Fruit fly (Drosophila melanogaster) whole organism, embryonic: ENCODE results near the gene htk.
A peak's percentile ranks its signal among the peaks of the same experiment; 100 is the strongest.

Experiments
- ATbp ChIP-seq: fragments of 200-800 bp; sonication (Bioruptor generic); optimal IDR thresholded peaks from 2 replicates; lab custom pipeline; 2017; ENCODE audit warnings: missing biosample characterization, mild to moderate bottlenecking, missing genetic modification characterization, missing genetic modification reagents
- Asciz ChIP-seq: fragments of 200-800 bp; sonication (Bioruptor generic); optimal IDR thresholded peaks from 2 replicates; lab custom pipeline; 2017; ENCODE audit warnings: missing biosample characterization, mild to moderate bottlenecking, missing genetic modification characterization, missing genetic modification reagents
- Awh ChIP-seq: fragments of 200-800 bp; sonication (Bioruptor generic); IDR thresholded peaks from 2 replicates; pipeline ENCODE4, ENCODE4 v1.3.6; 2022; ENCODE audit warnings: missing biosample characterization, missing genetic modification characterization
- B-H2 ChIP-seq: fragments of 200-800 bp; sonication (Bioruptor generic); optimal IDR thresholded peaks from 2 replicates; lab custom pipeline; 2018; ENCODE audit warnings: missing biosample characterization, mild to moderate bottlenecking, missing genetic modification characterization
- CG10274 ChIP-seq: fragments of 200-800 bp; sonication (Bioruptor generic); optimal IDR thresholded peaks from 3 replicates; lab custom pipeline; 2017; ENCODE audit warnings: missing biosample characterization, mild to moderate bottlenecking, missing genetic modification characterization
- CG10366 ChIP-seq: fragments of 200-800 bp; sonication (Bioruptor generic); IDR thresholded peaks from 2 replicates; pipeline ENCODE4 v1.3.6; 2022; ENCODE audit warnings: missing biosample characterization, missing genetic modification characterization
- CG10431 ChIP-seq: fragments of 200-800 bp; sonication (Bioruptor generic); optimal IDR thresholded peaks from 3 replicates; lab custom pipeline; 2018; ENCODE audit warnings: missing biosample characterization, mild to moderate bottlenecking, missing genetic modification characterization
- CG11093 ChIP-seq: fragments of 200-800 bp; sonication (Bioruptor generic); IDR thresholded peaks from 3 replicates; pipeline ENCODE4 v1.3.6; 2022; ENCODE audit warnings: missing biosample characterization, missing genetic modification characterization
- CG11398 ChIP-seq: fragments of 200-800 bp; sonication (Bioruptor generic); optimal IDR thresholded peaks from 2 replicates; lab custom pipeline; 2016; ENCODE audit warnings: missing biosample characterization, missing genetic modification characterization
- CG12155 ChIP-seq: fragments of 200-800 bp; sonication (Bioruptor generic); optimal IDR thresholded peaks from 3 replicates; lab custom pipeline; 2016; ENCODE audit warnings: missing biosample characterization, missing genetic modification characterization
- CG12659 ChIP-seq: fragments of 200-800 bp; sonication (Bioruptor generic); optimal IDR thresholded peaks from 3 replicates; lab custom pipeline; 2017; ENCODE audit warnings: mild to moderate bottlenecking, missing biosample characterization, missing genetic modification reagents, missing genetic modification characterization
- CG13123 ChIP-seq: fragments of 200-800 bp; sonication (Bioruptor generic); optimal IDR thresholded peaks from 2 replicates; lab custom pipeline; 2016; ENCODE audit warnings: missing biosample characterization, missing genetic modification characterization
- CG13624 ChIP-seq: fragments of 200-800 bp; sonication (Bioruptor generic); optimal IDR thresholded peaks from 2 replicates; lab custom pipeline; 2016; ENCODE audit warnings: missing biosample characterization, missing genetic modification characterization
- CG14441 ChIP-seq: fragments of 200-800 bp; sonication (Bioruptor generic); IDR thresholded peaks from 2 replicates; pipeline ENCODE4 v1.3.6; 2022; ENCODE audit warnings: missing biosample characterization, missing genetic modification characterization
- CG15011 ChIP-seq: fragments of 200-800 bp; sonication (Bioruptor generic); optimal IDR thresholded peaks from 3 replicates; lab custom pipeline; 2018; ENCODE audit warnings: missing biosample characterization, mild to moderate bottlenecking, missing genetic modification characterization
- CG1792 ChIP-seq: fragments of 200-800 bp; sonication (Bioruptor generic); optimal IDR thresholded peaks from 2 replicates; lab custom pipeline; 2016; ENCODE audit warnings: missing biosample characterization, missing genetic modification characterization
- CG2712 ChIP-seq: fragments of 200-800 bp; optimal IDR thresholded peaks from 3 replicates; lab custom pipeline; 2019; ENCODE audit warnings: missing biosample characterization, mild to moderate bottlenecking, missing genetic modification characterization, moderate library complexity
- CG4282 ChIP-seq: fragments of 200-800 bp; sonication (Bioruptor generic); optimal IDR thresholded peaks from 2 replicates; lab custom pipeline; 2016; ENCODE audit warnings: missing biosample characterization, missing genetic modification characterization
- CG7372 ChIP-seq: fragments of 200-800 bp; sonication (Bioruptor generic); IDR thresholded peaks from 2 replicates; pipeline ENCODE4 v1.3.6; 2022; ENCODE audit warnings: missing biosample characterization, missing genetic modification characterization
- CG8944 ChIP-seq: fragments of 200-800 bp; sonication (Bioruptor generic); optimal IDR thresholded peaks from 3 replicates; lab custom pipeline; 2016; ENCODE audit warnings: missing biosample characterization, missing genetic modification characterization
- Camta ChIP-seq: fragments of 200-800 bp; sonication (Bioruptor generic); optimal IDR thresholded peaks from 2 replicates; lab custom pipeline; 2016; ENCODE audit warnings: missing biosample characterization, missing genetic modification characterization
- Dad ChIP-seq: fragments of 200-800 bp; sonication (Bioruptor generic); optimal IDR thresholded peaks from 3 replicates; lab custom pipeline; 2016; ENCODE audit warnings: missing biosample characterization, missing genetic modification characterization
- E2f2 ChIP-seq: fragments of 200-800 bp; sonication (Bioruptor generic); IDR thresholded peaks from 2 replicates; pipeline ENCODE4 v1.3.6; 2022; ENCODE audit warnings: missing biosample characterization, missing genetic modification characterization
- Fer2 ChIP-seq: fragments of 200-800 bp; sonication (Bioruptor generic); optimal IDR thresholded peaks from 2 replicates; lab custom pipeline; 2018; ENCODE audit warnings: missing biosample characterization, mild to moderate bottlenecking, missing genetic modification characterization, moderate library complexity
- Gug ChIP-seq: fragments of 200-800 bp; sonication (Bioruptor generic); IDR thresholded peaks from 4 replicates; pipeline ENCODE4 v1.3.6; 2022; ENCODE audit warnings: missing biosample characterization, missing genetic modification characterization
- HLH54F ChIP-seq: fragments of 200-800 bp; sonication (Bioruptor generic); optimal IDR thresholded peaks from 3 replicates; lab custom pipeline; 2016; ENCODE audit warnings: missing biosample characterization, missing genetic modification characterization
- HLHmδ ChIP-seq: fragments of 200-800 bp; sonication (Bioruptor generic); optimal IDR thresholded peaks from 2 replicates; lab custom pipeline; 2018; ENCODE audit warnings: missing biosample characterization, mild to moderate bottlenecking, missing genetic modification characterization, moderate library complexity
- Hr39 ChIP-seq: fragments of >200 bp; optimal IDR thresholded peaks from 2 replicates; lab custom pipeline; 2017
- Jarid2 ChIP-seq: fragments of 200-800 bp; sonication (Bioruptor generic); optimal IDR thresholded peaks from 3 replicates; lab custom pipeline; 2017; ENCODE audit warnings: mild to moderate bottlenecking, missing biosample characterization, missing genetic modification reagents, missing genetic modification characterization
- Oaz ChIP-seq: fragments of 200-800 bp; sonication (Bioruptor generic); IDR thresholded peaks from 2 replicates; pipeline ENCODE4 v1.3.6; 2022; ENCODE audit warnings: missing biosample characterization, missing genetic modification characterization
- Poxn ChIP-seq: fragments of 200-800 bp; sonication (Bioruptor generic); IDR thresholded peaks from 2 replicates; pipeline ENCODE4 v1.3.6; 2022; ENCODE audit warnings: missing biosample characterization, missing genetic modification characterization
- Sry-δ ChIP-seq: fragments of 200-800 bp; sonication (Bioruptor generic); optimal IDR thresholded peaks from 2 replicates; lab custom pipeline; 2016; ENCODE audit warnings: missing biosample characterization, missing genetic modification characterization
- Ssrp ChIP-seq: fragments of 200-800 bp; sonication (Bioruptor generic); optimal IDR thresholded peaks from 2 replicates; lab custom pipeline; 2018; ENCODE audit warnings: missing biosample characterization, mild to moderate bottlenecking, missing genetic modification characterization, moderate library complexity
- Taf1 ChIP-seq: fragments of 200-800 bp; sonication (Bioruptor generic); IDR thresholded peaks from 2 replicates; pipeline ENCODE4 v1.3.6; 2022; ENCODE audit warnings: missing biosample characterization, missing genetic modification characterization
- bab2 ChIP-seq: fragments of 200-800 bp; sonication (Bioruptor generic); optimal IDR thresholded peaks from 2 replicates; lab custom pipeline; 2016; ENCODE audit warnings: missing biosample characterization, missing genetic modification characterization
- bbx ChIP-seq: fragments of 200-800 bp; sonication (Bioruptor generic); IDR thresholded peaks from 2 replicates; pipeline ENCODE4 v1.3.6; 2022; ENCODE audit warnings: missing biosample characterization, missing genetic modification characterization; ENCODE audit not compliant: partially characterized antibody
- bcd ChIP-seq: fragments of 200-800 bp; sonication (Bioruptor generic); optimal IDR thresholded peaks from 2 replicates; lab custom pipeline; 2017; ENCODE audit warnings: missing biosample characterization, mild to moderate bottlenecking, missing genetic modification characterization
- bowl ChIP-seq: fragments of 200-800 bp; sonication (Bioruptor generic); IDR thresholded peaks from 2 replicates; pipeline ENCODE4 v1.3.6; 2022; ENCODE audit warnings: missing biosample characterization, missing genetic modification characterization
- br ChIP-seq: fragments of >200 bp; optimal IDR thresholded peaks from 2 replicates; lab custom pipeline; 2017
- chinmo ChIP-seq: fragments of 200-800 bp; sonication (Bioruptor generic); IDR thresholded peaks from 4 replicates; pipeline ENCODE4 v1.3.6; 2022; ENCODE audit warnings: missing biosample characterization, missing genetic modification characterization; ENCODE audit not compliant: partially characterized antibody
- cwo ChIP-seq: fragments of 200-800 bp; sonication (Bioruptor generic); optimal IDR thresholded peaks from 3 replicates; lab custom pipeline; 2017; ENCODE audit warnings: missing biosample characterization, missing genetic modification characterization, mild to moderate bottlenecking, moderate library complexity, missing genetic modification reagents
- grn ChIP-seq: fragments of 200-800 bp; sonication (Bioruptor generic); optimal IDR thresholded peaks from 3 replicates; lab custom pipeline; 2017; ENCODE audit warnings: missing biosample characterization, missing genetic modification characterization
- gro ChIP-seq: fragments of 200-800 bp; sonication (Bioruptor generic); optimal IDR thresholded peaks from 2 replicates; lab custom pipeline; 2016; ENCODE audit warnings: missing biosample characterization, missing genetic modification characterization
- luna ChIP-seq: fragments of 200-800 bp; sonication (Bioruptor generic); optimal IDR thresholded peaks from 2 replicates; lab custom pipeline; 2016; ENCODE audit warnings: missing biosample characterization, missing genetic modification characterization
- maf-S ChIP-seq: fragments of 200-800 bp; sonication (Bioruptor generic); optimal IDR thresholded peaks from 2 replicates; lab custom pipeline; 2016; ENCODE audit warnings: missing biosample characterization, missing genetic modification characterization
- nerfin-2 ChIP-seq: fragments of 200-800 bp; sonication (Bioruptor generic); IDR thresholded peaks from 2 replicates; pipeline ENCODE4 v1.3.6; 2022; ENCODE audit warnings: missing biosample characterization, missing genetic modification characterization; ENCODE audit not compliant: partially characterized antibody
- psq ChIP-seq: fragments of 200-800 bp; sonication (Bioruptor generic); optimal IDR thresholded peaks from 2 replicates; lab custom pipeline; 2017; ENCODE audit warnings: missing biosample characterization, missing genetic modification characterization
- pum ChIP-seq: fragments of 200-800 bp; sonication (Bioruptor generic); optimal IDR thresholded peaks from 2 replicates; lab custom pipeline; 2016; ENCODE audit warnings: missing biosample characterization, missing genetic modification characterization
- slbo ChIP-seq: fragments of 200-800 bp; sonication (Bioruptor generic); IDR thresholded peaks from 2 replicates; pipeline ENCODE4 v1.3.6; 2022; ENCODE audit warnings: missing biosample characterization, missing genetic modification characterization
- sqz ChIP-seq: fragments of 200-800 bp; sonication (Bioruptor generic); optimal IDR thresholded peaks from 3 replicates; lab custom pipeline; 2018; ENCODE audit warnings: missing biosample characterization, mild to moderate bottlenecking, missing genetic modification characterization
- stwl ChIP-seq: fragments of 200-800 bp; sonication (Bioruptor generic); optimal IDR thresholded peaks from 3 replicates; lab custom pipeline; 2018; ENCODE audit warnings: missing biosample characterization, mild to moderate bottlenecking, missing genetic modification characterization, moderate library complexity
- tgo ChIP-seq: fragments of 200-800 bp; sonication (Bioruptor generic); IDR thresholded peaks from 3 replicates; pipeline ENCODE4 v1.3.6; 2022; ENCODE audit warnings: missing biosample characterization, missing genetic modification characterization
- tx ChIP-seq: fragments of 200-800 bp; sonication (Bioruptor generic); optimal IDR thresholded peaks from 2 replicates; lab custom pipeline; 2016; ENCODE audit warnings: missing biosample characterization, missing genetic modification characterization

htk gene

dm6 chrX:18834399-18834798 is 9.1 kb upstream of the htk start (continued):
- TF ChIP-seq CG10274, result no peak
- no peak for TF ChIP-seq Ssrp (tag; lab: Kevin White, UChicago)
- no peak for TF ChIP-seq bowl (GFP tag; lab: Robert Waterston, UW)
- TF ChIP-seq psq (GFP tag; lab: Kevin White, UChicago), result no peak
- no peak for TF ChIP-seq nerfin-2 (GFP tag; lab: Robert Waterston, UW)
- no peak for TF ChIP-seq CG10366 (GFP tag; lab: Robert Waterston, UW)
- TF ChIP-seq B-H2 (GFP tag; lab: Kevin White, UChicago), result no peak
- TF ChIP-seq CG10431 (GFP tag; lab: Kevin White, UChicago), result no peak
- no peak for TF ChIP-seq bab2 (GFP tag; lab: Kevin White, UChicago)
- no peak for TF ChIP-seq stwl (tag; lab: Kevin White, UChicago)
- TF ChIP-seq tx, result no peak
- no peak for TF ChIP-seq HLHmδ (GFP tag; lab: Kevin White, UChicago)
- TF ChIP-seq CG11093 (GFP tag; lab: Robert Waterston, UW), result 0 out of 3 replicates have a peak, but pooled peaks have one; percentile 32
- no peak for TF ChIP-seq maf-S (GFP tag; lab: Kevin White, UChicago)
- TF ChIP-seq pum, result peak; percentile 17
- no peak for TF ChIP-seq chinmo (GFP tag; lab: Robert Waterston, UW)
- TF ChIP-seq Awh (GFP tag; lab: Robert Waterston, UW), result no peak
- peak; percentile 4 for TF ChIP-seq bcd (GFP tag; lab: Kevin White, UChicago)
- TF ChIP-seq Poxn (GFP tag; lab: Robert Waterston, UW), result no peak
- TF ChIP-seq CG13123 (GFP tag; lab: Kevin White, UChicago), result no peak
- TF ChIP-seq Hr39 (lab: Kevin White, UChicago), result no peak
- no peak for TF ChIP-seq bbx
- peak; percentile 41 for TF ChIP-seq cwo (GFP tag; lab: Kevin White, UChicago)
- no peak; the same call in 1 of the 2 replicates for TF ChIP-seq slbo (GFP tag; lab: Robert Waterston, UW)
- no peak for TF ChIP-seq sqz (GFP tag; lab: Kevin White, UChicago)
- TF ChIP-seq CG8944 (GFP tag; lab: Kevin White, UChicago), result no peak
- no peak for TF ChIP-seq E2f2
- no peak for TF ChIP-seq Jarid2 (GFP tag; lab: Kevin White, UChicago)
- TF ChIP-seq CG13624 (GFP tag; lab: Kevin White, UChicago), result peak; percentile 2
- TF ChIP-seq CG12155 (GFP tag; lab: Kevin White, UChicago), result no peak
- no peak for TF ChIP-seq CG1792 (GFP tag; lab: Kevin White, UChicago)
- no peak for TF ChIP-seq grn (GFP tag; lab: Kevin White, UChicago)
- TF ChIP-seq CG2712 (tag; lab: Kevin White, UChicago), result peak; percentile 5
- TF ChIP-seq CG15011, result no peak
- TF ChIP-seq HLH54F (GFP tag; lab: Kevin White, UChicago), result no peak
- TF ChIP-seq CG4282, result no peak
- no peak for TF ChIP-seq Fer2
- peak; percentile 14 for TF ChIP-seq Asciz (GFP tag; lab: Kevin White, UChicago)
- no peak for TF ChIP-seq CG7372 (GFP tag; lab: Robert Waterston, UW)
- TF ChIP-seq Dad (GFP tag; lab: Kevin White, UChicago), result no peak
- no peak for TF ChIP-seq Taf1 (GFP tag; lab: Robert Waterston, UW)
- no peak for TF ChIP-seq Oaz (GFP tag; lab: Robert Waterston, UW)
- no peak for TF ChIP-seq br (lab: Kevin White, UChicago)
- no peak for TF ChIP-seq Sry-δ (GFP tag; lab: Kevin White, UChicago)
- peak; percentile 59 for TF ChIP-seq CG14441 (GFP tag; lab: Robert Waterston, UW)
- no peak for TF ChIP-seq gro (GFP tag; lab: Kevin White, UChicago)
- TF ChIP-seq CG11398 (GFP tag; lab: Kevin White, UChicago), result no peak
- TF ChIP-seq luna, result no peak
- TF ChIP-seq Camta, result no peak
- no peak for TF ChIP-seq ATbp (GFP tag; lab: Kevin White, UChicago)
- no peak for TF ChIP-seq CG12659 (GFP tag; lab: Kevin White, UChicago)
- TF ChIP-seq tgo (GFP tag; lab: Robert Waterston, UW), result peak; percentile 21; the same call in 1 of the 3 replicates
- peak; percentile 23; the same call in 1 of the 4 replicates for TF ChIP-seq Gug (GFP tag; lab: Robert Waterston, UW)
